Fruit fly (Drosophila melanogaster): ENCODE data around the gene Ork1.

Ork1 gene

dm6 chrX:10846972-10847435 lies 44.0 kb downstream of the Ork1 start, which contains the start of gene sbr (continued):
- TF ChIP-seq Hr51 (GFP tag; optimal IDR thresholded peaks at IDR 0.05) = no peak
- no peak for TF ChIP-seq CG17912 (GFP tag; optimal IDR thresholded peaks at IDR 0.05)
- TF ChIP-seq lmd (GFP tag; IDR thresholded peaks at IDR 0.05) = no peak
- TF ChIP-seq B-H2 (GFP tag; optimal IDR thresholded peaks at IDR 0.05) = peak; percentile 10
- no peak for TF ChIP-seq Optix (GFP tag; IDR thresholded peaks at IDR 0.05)
- TF ChIP-seq crc (GFP tag; optimal IDR thresholded peaks at IDR 0.05) = no peak
- no peak for TF ChIP-seq CG10959 (GFP tag; IDR thresholded peaks at IDR 0.05)
- peak; percentile 40 for TF ChIP-seq pzg (GFP tag; optimal IDR thresholded peaks at IDR 0.05)
- no peak for TF ChIP-seq CG9215 (GFP tag; IDR thresholded peaks at IDR 0.05)
- no peak for TF ChIP-seq crol (GFP tag; IDR thresholded peaks at IDR 0.05)
- TF ChIP-seq Hsf (GFP tag; optimal IDR thresholded peaks at IDR 0.05) = no peak
- peak; percentile 47; the same call in 1 of the 2 replicates for TF ChIP-seq Rfx (GFP tag; IDR thresholded peaks at IDR 0.05)
- no peak for TF ChIP-seq NC2β (GFP tag; optimal IDR thresholded peaks at IDR 0.05)
- TF ChIP-seq CG1233 (GFP tag; optimal IDR thresholded peaks at IDR 0.05) = no peak
- TF ChIP-seq H2.0 (GFP tag; IDR thresholded peaks at IDR 0.05) = no peak
- TF ChIP-seq CG4707 (GFP tag; optimal IDR thresholded peaks at IDR 0.05) = no peak
- TF ChIP-seq CG11398 (GFP tag; optimal IDR thresholded peaks at IDR 0.05) = no peak
- TF ChIP-seq Dek (tag; optimal IDR thresholded peaks at IDR 0.05) = no peak
- no peak for TF ChIP-seq vvl (GFP tag; IDR thresholded peaks at IDR 0.05)
- no peak for TF ChIP-seq eyg (GFP tag; optimal IDR thresholded peaks at IDR 0.05)
- TF ChIP-seq CG12391 (tag; optimal IDR thresholded peaks at IDR 0.05) = peak; percentile 37
- TF ChIP-seq CG2875 (GFP tag; optimal IDR thresholded peaks at IDR 0.05) = no peak
- no peak for TF ChIP-seq croc (GFP tag; conservative IDR thresholded peaks at IDR 0.05)
- no peak for TF ChIP-seq fd102C (GFP tag; optimal IDR thresholded peaks at IDR 0.05)
- peak; percentile 51 for TF ChIP-seq CG30020 (tag; optimal IDR thresholded peaks at IDR 0.05)
- TF ChIP-seq Xbp1 (GFP tag; optimal IDR thresholded peaks at IDR 0.05) = peak; percentile 6
- TF ChIP-seq aop (GFP tag; IDR thresholded peaks at IDR 0.05) = no peak
- TF ChIP-seq CG13296 (GFP tag; optimal IDR thresholded peaks at IDR 0.05) = no peak
- TF ChIP-seq sim (GFP tag; IDR thresholded peaks at IDR 0.05) = no peak
- no peak for TF ChIP-seq kay (GFP tag; optimal IDR thresholded peaks at IDR 0.05)
- TF ChIP-seq CG11504 (tag; optimal IDR thresholded peaks at IDR 0.05) = no peak
- TF ChIP-seq NK7.1 (GFP tag; optimal IDR thresholded peaks at IDR 0.05) = no peak
- TF ChIP-seq Dfd (GFP tag; optimal IDR thresholded peaks at IDR 0.05) = no peak
- no peak for TF ChIP-seq ase (GFP tag; IDR thresholded peaks at IDR 0.05)
- no peak for TF ChIP-seq bsh (GFP tag; optimal IDR thresholded peaks at IDR 0.05)
- TF ChIP-seq bcd (GFP tag; optimal IDR thresholded peaks at IDR 0.05) = no peak
- no peak for TF ChIP-seq CG9609 (GFP tag; optimal IDR thresholded peaks at IDR 0.05)
- TF ChIP-seq Abd-B (GFP tag; optimal IDR thresholded peaks at IDR 0.05) = no peak
- TF ChIP-seq CG15514 (GFP tag; optimal IDR thresholded peaks at IDR 0.05) = peak; percentile 17
- peak; percentile 31 for TF ChIP-seq nmo (GFP tag; optimal IDR thresholded peaks at IDR 0.05)
- TF ChIP-seq Dad (GFP tag; optimal IDR thresholded peaks at IDR 0.05) = no peak
- no peak for TF ChIP-seq HLH54F (GFP tag; optimal IDR thresholded peaks at IDR 0.05)
- TF ChIP-seq Mad (GFP tag; optimal IDR thresholded peaks at IDR 0.05) = no peak
- no peak for TF ChIP-seq fd96Cb (tag; optimal IDR thresholded peaks at IDR 0.05)
- no peak for TF ChIP-seq gsb (GFP tag; IDR thresholded peaks at IDR 0.05)
- TF ChIP-seq Atf6 (GFP tag; IDR thresholded peaks at IDR 0.05) = no peak
- TF ChIP-seq CG12071 (GFP tag; optimal IDR thresholded peaks at IDR 0.05) = no peak
- no peak for TF ChIP-seq luna (GFP tag; optimal IDR thresholded peaks at IDR 0.05)
- TF ChIP-seq CG3163 (GFP tag; optimal IDR thresholded peaks at IDR 0.05) = no peak
- TF ChIP-seq CG1792 (GFP tag; optimal IDR thresholded peaks at IDR 0.05) = no peak

All from whole organism, embryonic.